Fruit fly (Drosophila melanogaster) whole organism, adult: ENCODE measurements around the gene chrb.

Source experiments
- CG11617 ChIP-seq: fragments of 200-800 bp; sonication (Bioruptor generic); optimal IDR thresholded peaks from 2 replicates; lab custom pipeline; 2017; ENCODE audit warnings: mild to moderate bottlenecking, missing biosample characterization, missing genetic modification reagents, missing genetic modification characterization
- CG12768 ChIP-seq: fragments of 200-800 bp; sonication (Bioruptor generic); optimal IDR thresholded peaks from 2 replicates; lab custom pipeline; 2017; ENCODE audit warnings: missing biosample characterization, missing genetic modification characterization, mild to moderate bottlenecking, moderate library complexity, missing genetic modification reagents
- CG14711 ChIP-seq: fragments of 200-800 bp; sonication (Bioruptor generic); optimal IDR thresholded peaks from 2 replicates; lab custom pipeline; 2018; ENCODE audit warnings: missing biosample characterization, mild to moderate bottlenecking, missing genetic modification characterization, moderate library complexity
- CG1620 ChIP-seq: fragments of 200-800 bp; sonication (Bioruptor generic); optimal IDR thresholded peaks from 2 replicates; lab custom pipeline; 2016; ENCODE audit warnings: missing biosample characterization, missing genetic modification characterization
- CG33017 ChIP-seq: fragments of 200-800 bp; sonication (Bioruptor generic); optimal IDR thresholded peaks from 2 replicates; lab custom pipeline; 2018; ENCODE audit warnings: missing biosample characterization, mild to moderate bottlenecking, missing genetic modification characterization, moderate library complexity
- CG5204 ChIP-seq: fragments of 200-800 bp; sonication (Bioruptor generic); optimal IDR thresholded peaks from 2 replicates; lab custom pipeline; 2016; ENCODE audit warnings: missing biosample characterization, missing genetic modification characterization
- CG7045 ChIP-seq: fragments of 200-800 bp; sonication (Bioruptor generic); optimal IDR thresholded peaks from 2 replicates; lab custom pipeline; 2017; ENCODE audit warnings: missing biosample characterization, mild to moderate bottlenecking, missing genetic modification characterization
- CG7101 ChIP-seq: fragments of 200-800 bp; sonication (Bioruptor generic); optimal IDR thresholded peaks from 2 replicates; lab custom pipeline; 2018; ENCODE audit warnings: missing biosample characterization, mild to moderate bottlenecking, missing genetic modification characterization, moderate library complexity
- Clk ChIP-seq: fragments of 200-800 bp; sonication (Bioruptor generic); optimal IDR thresholded peaks from 2 replicates; lab custom pipeline; 2017; ENCODE audit warnings: missing biosample characterization, missing genetic modification characterization
- Crg-1 ChIP-seq: fragments of 200-800 bp; sonication (Bioruptor generic); optimal IDR thresholded peaks from 2 replicates; lab custom pipeline; 2016; ENCODE audit warnings: missing biosample characterization, missing genetic modification characterization
- Hr96 ChIP-seq: fragments of 200-800 bp; sonication (Bioruptor generic); optimal IDR thresholded peaks from 2 replicates; lab custom pipeline; 2016; ENCODE audit warnings: missing biosample characterization, missing genetic modification characterization
- Mnt ChIP-seq: fragments of 200-800 bp; sonication (Bioruptor generic); optimal IDR thresholded peaks from 2 replicates; lab custom pipeline; 2016; ENCODE audit warnings: missing biosample characterization, mild to moderate bottlenecking, missing genetic modification characterization
- bab1 ChIP-seq: fragments of 200-800 bp; sonication (Bioruptor generic); optimal IDR thresholded peaks from 3 replicates; lab custom pipeline; 2019; ENCODE audit warnings: missing biosample characterization, mild to moderate bottlenecking, missing genetic modification characterization, moderate library complexity
- cic ChIP-seq: fragments of 200-800 bp; sonication (Bioruptor generic); optimal IDR thresholded peaks from 2 replicates; lab custom pipeline; 2017; ENCODE audit warnings: missing biosample characterization, mild to moderate bottlenecking, missing genetic modification characterization, moderate library complexity
- cnc ChIP-seq, 2 experiments: fragments of >200 bp; optimal IDR thresholded peaks; 2 replicates each; lab custom pipeline; 2017
- kay ChIP-seq: fragments of 200-800 bp; sonication (Bioruptor generic); peaks from one replicate; lab custom pipeline; 2016; ENCODE audit warnings: missing biosample characterization, missing genetic modification characterization, borderline replicate concordance
- ovo ChIP-seq: fragments of 200-800 bp; sonication (Bioruptor generic); optimal IDR thresholded peaks from 2 replicates; lab custom pipeline; 2016; ENCODE audit warnings: missing biosample characterization, missing genetic modification characterization
- pad ChIP-seq: fragments of 200-800 bp; sonication (Bioruptor generic); optimal IDR thresholded peaks from 3 replicates; lab custom pipeline; 2017; ENCODE audit warnings: missing biosample characterization, missing genetic modification characterization, mild to moderate bottlenecking, moderate library complexity, missing genetic modification reagents
- tj ChIP-seq: fragments of 200-800 bp; sonication (Bioruptor generic); optimal IDR thresholded peaks from 3 replicates; lab custom pipeline; 2017; ENCODE audit warnings: missing biosample characterization, mild to moderate bottlenecking, missing genetic modification characterization, moderate library complexity
- toe ChIP-seq: fragments of 200-800 bp; sonication (Bioruptor generic); optimal IDR thresholded peaks from 2 replicates; lab custom pipeline; 2016; ENCODE audit warnings: missing biosample characterization, missing genetic modification characterization

The chrb gene

dm6 chr3L:11480304-11480703 lies 7.0 kb upstream of the chrb start:
- no peak for TF ChIP-seq CG7101
- TF ChIP-seq CG1620 (GFP tag; lab: Kevin White, UChicago), result no peak
- no peak for TF ChIP-seq Clk (GFP tag; lab: Kevin White, UChicago)
- no peak for TF ChIP-seq tj (GFP tag; lab: Kevin White, UChicago)
- TF ChIP-seq CG7045 (GFP tag; lab: Kevin White, UChicago), result no peak
- no peak for TF ChIP-seq Hr96 (GFP tag; lab: Kevin White, UChicago)
- TF ChIP-seq CG5204, result no peak
- TF ChIP-seq CG14711 (tag; lab: Kevin White, UChicago), result no peak
- no peak for TF ChIP-seq cnc (optimal IDR thresholded peaks at IDR 0.05; lab: Kevin White, UChicago)
- TF ChIP-seq cic (GFP tag; lab: Kevin White, UChicago), result no peak
- TF ChIP-seq bab1, result no peak
- TF ChIP-seq Mnt, result no peak
- no peak for TF ChIP-seq kay (GFP tag; lab: Kevin White, UChicago)
- no peak for TF ChIP-seq ovo (GFP tag; lab: Kevin White, UChicago)
- TF ChIP-seq CG12768 (GFP tag; lab: Kevin White, UChicago), result no peak
- no peak for TF ChIP-seq toe (GFP tag; lab: Kevin White, UChicago)
- TF ChIP-seq CG33017 (tag; lab: Kevin White, UChicago), result no peak
- TF ChIP-seq CG11617 (GFP tag; lab: Kevin White, UChicago), result no peak

dm6 chr3L:11483135-11483534 lies 4.2 kb upstream of the chrb start:
- no peak for TF ChIP-seq CG1620 (GFP tag; lab: Kevin White, UChicago)
- no peak for TF ChIP-seq Mnt
- TF ChIP-seq pad (GFP tag; lab: Kevin White, UChicago), result no peak
- no peak for TF ChIP-seq cnc (optimal IDR thresholded peaks at IDR 0.05; lab: Kevin White, UChicago)
- TF ChIP-seq tj (GFP tag; lab: Kevin White, UChicago), result no peak
- TF ChIP-seq CG12768 (GFP tag; lab: Kevin White, UChicago), result no peak
- TF ChIP-seq CG33017 (tag; lab: Kevin White, UChicago), result no peak
- TF ChIP-seq CG5204, result no peak
- TF ChIP-seq CG7101, result no peak
- TF ChIP-seq CG11617 (GFP tag; lab: Kevin White, UChicago), result no peak
- no peak for TF ChIP-seq kay (GFP tag; lab: Kevin White, UChicago)
- TF ChIP-seq CG14711 (tag; lab: Kevin White, UChicago), result no peak
- no peak for TF ChIP-seq ovo (GFP tag; lab: Kevin White, UChicago)
- TF ChIP-seq CG7045 (GFP tag; lab: Kevin White, UChicago), result no peak
- no peak for TF ChIP-seq Crg-1
- no peak for TF ChIP-seq Hr96 (GFP tag; lab: Kevin White, UChicago)
- TF ChIP-seq cic (GFP tag; lab: Kevin White, UChicago), result no peak
- TF ChIP-seq bab1, result no peak
- TF ChIP-seq toe (GFP tag; lab: Kevin White, UChicago), result no peak

- TF ChIP-seq Mnt, result no peak
- no peak for TF ChIP-seq kay (GFP tag; lab: Kevin White, UChicago)
- no peak for TF ChIP-seq cic (GFP tag; lab: Kevin White, UChicago)
- TF ChIP-seq CG5204, result no peak
- no peak for TF ChIP-seq pad (GFP tag; lab: Kevin White, UChicago)
- TF ChIP-seq CG1620 (GFP tag; lab: Kevin White, UChicago), result no peak
- no peak for TF ChIP-seq cnc (optimal IDR thresholded peaks at IDR 0.05; lab: Kevin White, UChicago)
- TF ChIP-seq bab1, result no peak
- TF ChIP-seq CG7101, result no peak
These were observed 2.9 kb upstream of the chrb start for dm6 chr3L:11484483-11484882.

dm6 chr3L:11485956-11486609 lies 1.3 kb upstream of the chrb start:
- peak; percentile 16 for TF ChIP-seq kay (GFP tag; lab: Kevin White, UChicago)
- no peak for TF ChIP-seq CG7045 (GFP tag; lab: Kevin White, UChicago)

- no peak for TF ChIP-seq CG7101
- TF ChIP-seq Hr96 (GFP tag; lab: Kevin White, UChicago), result no peak
- TF ChIP-seq ovo (GFP tag; lab: Kevin White, UChicago), result no peak
- no peak for TF ChIP-seq CG1620 (GFP tag; lab: Kevin White, UChicago)
- no peak for TF ChIP-seq Clk (GFP tag; lab: Kevin White, UChicago)
- TF ChIP-seq cic (GFP tag; lab: Kevin White, UChicago), result no peak
- no peak for TF ChIP-seq CG14711 (tag; lab: Kevin White, UChicago)
- no peak for TF ChIP-seq bab1
- TF ChIP-seq CG5204, result no peak
- no peak for TF ChIP-seq CG7045 (GFP tag; lab: Kevin White, UChicago)
- TF ChIP-seq kay (GFP tag; lab: Kevin White, UChicago), result no peak
- no peak for TF ChIP-seq CG11617 (GFP tag; lab: Kevin White, UChicago)
- TF ChIP-seq CG33017 (tag; lab: Kevin White, UChicago), result no peak
- TF ChIP-seq pad (GFP tag; lab: Kevin White, UChicago), result no peak
- no peak for TF ChIP-seq toe (GFP tag; lab: Kevin White, UChicago)
These were observed 914 bp downstream of the chrb start for dm6 chr3L:11488264-11488663.

dm6 chr3L:11489489-11489888 lies 2.1 kb downstream of the chrb start:
- no peak for TF ChIP-seq kay (GFP tag; lab: Kevin White, UChicago)
- TF ChIP-seq CG7045 (GFP tag; lab: Kevin White, UChicago), result no peak
- TF ChIP-seq tj (GFP tag; lab: Kevin White, UChicago), result no peak
- TF ChIP-seq CG7101, result no peak
